Worm (Caenorhabditis elegans): ENCODE measurements around the gene lim-4.

DNA sequence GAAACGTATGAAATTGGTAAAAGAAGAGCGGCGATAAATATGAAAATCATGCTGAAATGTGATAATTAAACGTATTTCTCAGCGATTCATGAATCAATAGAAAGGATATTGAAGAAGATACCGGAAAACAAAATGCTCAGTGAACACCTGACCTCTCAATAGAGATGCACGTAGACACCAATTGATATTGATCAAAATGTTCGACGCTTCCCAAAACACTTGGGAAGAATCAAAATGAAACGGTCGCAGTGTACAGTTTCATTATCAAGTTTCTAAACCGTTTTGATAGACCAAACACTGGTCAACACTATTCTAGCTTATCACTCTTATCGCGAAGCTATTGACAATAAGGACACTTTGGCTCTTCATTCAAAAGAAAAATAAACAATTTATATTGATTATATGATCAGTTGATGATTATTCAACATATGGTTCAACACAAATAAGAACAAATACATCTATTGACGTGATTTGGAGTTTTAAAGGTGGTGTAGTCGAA is 30.9 kb downstream of the lim-4 start, which contains the start of gene ttr-48:
- no peak for TF ChIP-seq ctbp-1 (GFP tag; IDR thresholded peaks at IDR 0.05)
- TF ChIP-seq nhr-11 (tag; optimal IDR thresholded peaks at IDR 0.05) = no peak
- no peak for TF ChIP-seq egl-27 (tag; optimal IDR thresholded peaks at IDR 0.05)
- TF ChIP-seq F37D6.2 (tag; optimal IDR thresholded peaks at IDR 0.05) = no peak
- TF ChIP-seq lin-1 (GFP tag; IDR thresholded peaks at IDR 0.05) = no peak
- no peak for TF ChIP-seq lin-39 (tag; optimal IDR thresholded peaks at IDR 0.05)
- TF ChIP-seq lin-13 (GFP tag; optimal IDR thresholded peaks at IDR 0.05) = no peak
- TF ChIP-seq fkh-10 (GFP tag; optimal IDR thresholded peaks at IDR 0.05) = no peak
- no peak for TF ChIP-seq skn-1 (tag; optimal IDR thresholded peaks at IDR 0.05)
- TF ChIP-seq Y48G9A.11 (GFP tag; IDR thresholded peaks at IDR 0.05) = no peak
